Fruit fly (Drosophila melanogaster) Kc167 (cell line): ENCODE data around the gene CG17816.

Source experiments
- Myc ChIP-seq: fragments of >200 bp; optimal IDR thresholded peaks from 2 replicates; lab custom pipeline; 2017; ENCODE audit warnings: missing external identifiers
- h ChIP-seq: fragments of >200 bp; optimal IDR thresholded peaks from 3 replicates; lab custom pipeline; 2018; ENCODE audit warnings: missing external identifiers
- insv ChIP-seq: fragments of >200 bp; optimal IDR thresholded peaks from 3 replicates; lab custom pipeline; 2018; ENCODE audit warnings: missing external identifiers
- psq ChIP-seq: fragments of >200 bp; optimal IDR thresholded peaks from 2 replicates; lab custom pipeline; 2017; ENCODE audit warnings: missing external identifiers
- ttk ChIP-seq: sonication (Bioruptor generic); optimal IDR thresholded peaks from 2 replicates; lab custom pipeline; 2017; ENCODE audit warnings: missing external identifiers

DNA sequence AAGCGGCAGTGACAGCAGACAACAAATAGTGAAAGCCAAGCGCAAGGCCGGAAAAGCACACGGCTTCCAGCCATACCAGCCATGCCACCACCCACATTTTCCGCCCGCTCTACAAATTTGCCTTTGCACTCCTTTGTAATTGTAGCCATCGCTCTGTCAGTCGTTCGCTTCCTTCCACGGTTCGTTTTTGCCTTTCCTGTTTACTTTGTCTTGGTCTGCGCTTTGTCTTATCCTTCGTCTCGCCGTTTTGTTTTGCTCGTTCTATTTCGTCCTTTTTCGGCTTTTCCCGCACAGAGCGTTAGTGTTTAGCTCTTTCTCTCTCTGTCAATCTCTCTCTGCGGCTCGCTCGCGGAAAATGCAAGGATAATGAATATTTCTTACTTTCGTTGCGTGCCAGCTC, 73.0 kb downstream of the CG17816 start:
- TF ChIP-seq h (lab: Kevin White, UChicago) = no peak
- no peak for TF ChIP-seq psq
- TF ChIP-seq Myc (lab: Kevin White, UChicago) = no peak
- no peak for TF ChIP-seq insv (lab: Kevin White, UChicago)
- TF ChIP-seq ttk (lab: Kevin White, UChicago) = no peak
